Fruit fly (Drosophila melanogaster): ENCODE measurements around the gene aus.

aus gene

dm6 chr3R:21339006-21339420, 10.4 kb downstream of the aus start (continued):
- TF ChIP-seq twi (tag; optimal IDR thresholded peaks at IDR 0.05) (no peak), CG3407 (GFP tag; optimal IDR thresholded peaks at IDR 0.05) (peak; percentile 34), CG1529 (GFP tag; optimal IDR thresholded peaks at IDR 0.05) (peak; percentile 29), lmd (GFP tag; IDR thresholded peaks at IDR 0.05) (peak; percentile 50; the same call in 1 of the 2 replicates), seq (GFP tag; IDR thresholded peaks at IDR 0.05) (no peak), CG2712 (tag; optimal IDR thresholded peaks at IDR 0.05) (peak; percentile 59), Hr78 (GFP tag; optimal IDR thresholded peaks at IDR 0.05) (peak in 1 of 2 experiments; percentile 13), HLH3B (GFP tag; IDR thresholded peaks at IDR 0.05) (peak; percentile 50; the same call in 1 of the 2 replicates), Sox102F (GFP tag; optimal IDR thresholded peaks at IDR 0.05) (peak; percentile 66), HmgD (GFP tag; optimal IDR thresholded peaks at IDR 0.05) (no peak), toy (GFP tag; IDR thresholded peaks at IDR 0.05) (no peak), gro (GFP tag; optimal IDR thresholded peaks at IDR 0.05) (no peak), Trl (optimal IDR thresholded peaks at IDR 0.05) (no peak), Trl (GFP tag; optimal IDR thresholded peaks at IDR 0.05) (no peak), fru (optimal IDR thresholded peaks at IDR 0.05) (no peak), Dip2 (GFP tag; IDR thresholded peaks at IDR 0.05) (no peak), CG30020 (tag; optimal IDR thresholded peaks at IDR 0.05) (no peak), CG31441 (GFP tag; IDR thresholded peaks at IDR 0.05) (peak; percentile 76), Hmx (GFP tag; optimal IDR thresholded peaks at IDR 0.05) (no peak), sim (GFP tag; IDR thresholded peaks at IDR 0.05) (0 out of 2 replicates have a peak, but pooled peaks have one; percentile 9), CG10543 (GFP tag; optimal IDR thresholded peaks at IDR 0.05) (no peak), CG9876 (GFP tag; optimal IDR thresholded peaks at IDR 0.05) (no peak), CG3065 (GFP tag; optimal IDR thresholded peaks at IDR 0.05) (no peak), CG4820 (GFP tag; optimal IDR thresholded peaks at IDR 0.05) (peak; percentile 38), tio (GFP tag; optimal IDR thresholded peaks at IDR 0.05) (peak; percentile 56), da (GFP tag; optimal IDR thresholded peaks at IDR 0.05) (no peak), tup (GFP tag; optimal IDR thresholded peaks at IDR 0.05) (no peak), Gsc (GFP tag; IDR thresholded peaks at IDR 0.05) (no peak), CG7372 (GFP tag; IDR thresholded peaks at IDR 0.05) (no peak), CG6272 (GFP tag; IDR thresholded peaks at IDR 0.05) (no peak), fd96Cb (tag; optimal IDR thresholded peaks at IDR 0.05) (peak; percentile 57), CG3163 (GFP tag; optimal IDR thresholded peaks at IDR 0.05) (no peak), CG7357 (GFP tag; IDR thresholded peaks at IDR 0.05) (no peak), nerfin-1 (tag; optimal IDR thresholded peaks at IDR 0.05) (no peak), CG7839 (tag; optimal IDR thresholded peaks at IDR 0.05) (peak; percentile 80), MBD-R2 (GFP tag; IDR thresholded peaks at IDR 0.05) (no peak), CG11456 (GFP tag; IDR thresholded peaks at IDR 0.05) (no peak), CG11723 (GFP tag; optimal IDR thresholded peaks at IDR 0.05) (peak; percentile 18), ssp (GFP tag; IDR thresholded peaks at IDR 0.05) (no peak), HLHmδ (GFP tag; optimal IDR thresholded peaks at IDR 0.05) (no peak), CG9215 (GFP tag; IDR thresholded peaks at IDR 0.05) (no peak), ind (GFP tag; optimal IDR thresholded peaks at IDR 0.05) (peak; percentile 51), tx (GFP tag; optimal IDR thresholded peaks at IDR 0.05) (no peak), fd102C (GFP tag; optimal IDR thresholded peaks at IDR 0.05) (no peak), pum (GFP tag; optimal IDR thresholded peaks at IDR 0.05) (peak; percentile 9), Fer1 (GFP tag; optimal IDR thresholded peaks at IDR 0.05) (peak; percentile 58), jumu (GFP tag; optimal IDR thresholded peaks at IDR 0.05) (no peak), gsb-n (tag; optimal IDR thresholded peaks at IDR 0.05) (peak; percentile 33), CG9609 (GFP tag; optimal IDR thresholded peaks at IDR 0.05) (no peak), Atf-2 (GFP tag; optimal IDR thresholded peaks at IDR 0.05) (peak; percentile 20), CG8089 (GFP tag; optimal IDR thresholded peaks at IDR 0.05) (no peak), CG18262 (tag; optimal IDR thresholded peaks at IDR 0.05) (peak; percentile 66), NFAT (GFP tag; IDR thresholded peaks at IDR 0.05) (no peak), sens (GFP tag) (peak; percentile 84)

All from whole organism, embryonic.